Fruit fly (Drosophila melanogaster): ENCODE measurements around the gene CG5435.
A peak's percentile ranks its signal among the peaks of the same experiment; 100 is the strongest.

The CG5435 gene

DNA sequence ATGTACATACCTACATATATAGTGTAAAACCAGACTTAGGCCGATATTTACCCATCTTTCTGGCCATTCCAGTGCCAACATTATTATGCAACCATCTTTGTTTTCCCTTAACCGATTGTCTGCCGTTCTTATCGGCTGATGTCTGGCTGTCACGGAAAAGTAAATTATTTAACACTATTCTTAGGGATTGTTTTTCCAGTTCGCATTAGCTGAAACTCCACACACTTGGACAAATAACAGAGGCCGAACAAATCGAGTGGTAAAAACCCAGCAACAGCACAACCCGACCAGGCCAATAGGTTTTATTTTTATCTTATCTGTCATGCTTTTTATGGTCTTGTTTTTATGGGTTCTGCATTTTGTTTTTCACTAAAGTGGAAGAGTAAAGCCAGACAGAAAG is 42.9 kb upstream of the CG5435 start:
- TF ChIP-seq CG6854 (GFP tag; optimal IDR thresholded peaks at IDR 0.05) (no peak), fkh (GFP tag; optimal IDR thresholded peaks at IDR 0.05) (peak; percentile 59)

dm6 chr2L:12472988-12473387 is 42.3 kb upstream of the CG5435 start:
- TF ChIP-seq esn (GFP tag; optimal IDR thresholded peaks at IDR 0.05) = no peak
- no peak for TF ChIP-seq vri (GFP tag; optimal IDR thresholded peaks at IDR 0.05)
- TF ChIP-seq eg (GFP tag; IDR thresholded peaks at IDR 0.05) = no peak

- TF ChIP-seq eg (GFP tag; IDR thresholded peaks at IDR 0.05) (peak; percentile 83), CG6276 (GFP tag; optimal IDR thresholded peaks at IDR 0.05) (peak; percentile 39), CG6163 (GFP tag; IDR thresholded peaks at IDR 0.05) (0 out of 3 replicates have a peak, but pooled peaks have one; percentile 6), achi (GFP tag; optimal IDR thresholded peaks at IDR 0.05) (no peak), Sox15 (GFP tag; optimal IDR thresholded peaks at IDR 0.05) (no peak), CG6854 (GFP tag; optimal IDR thresholded peaks at IDR 0.05) (no peak), svp (GFP tag) (no peak), Hr39 (GFP tag; optimal IDR thresholded peaks at IDR 0.05) (no peak), pdm3 (GFP tag; optimal IDR thresholded peaks at IDR 0.05) (no peak), CG6792 (GFP tag; optimal IDR thresholded peaks at IDR 0.05) (no peak), CG10669 (GFP tag; optimal IDR thresholded peaks at IDR 0.05) (no peak), fd85E (GFP tag; optimal IDR thresholded peaks at IDR 0.05) (no peak), CG4318 (GFP tag; optimal IDR thresholded peaks at IDR 0.05) (no peak), CG8632 (GFP tag; optimal IDR thresholded peaks at IDR 0.05) (no peak), OdsH (GFP tag; optimal IDR thresholded peaks at IDR 0.05) (no peak), CG6808 (GFP tag; optimal IDR thresholded peaks at IDR 0.05) (no peak), esn (GFP tag; optimal IDR thresholded peaks at IDR 0.05) (no peak), Ets96B (tag; optimal IDR thresholded peaks at IDR 0.05) (no peak), CG10631 (GFP tag; optimal IDR thresholded peaks at IDR 0.05) (no peak), Met (GFP tag; optimal IDR thresholded peaks at IDR 0.05) (no peak), CG11294 (GFP tag; IDR thresholded peaks at IDR 0.05) (no peak), Hr4 (GFP tag; optimal IDR thresholded peaks at IDR 0.05) (no peak), CG16779 (tag; optimal IDR thresholded peaks at IDR 0.05) (no peak), CG3032 (tag; optimal IDR thresholded peaks at IDR 0.05) (no peak), CG8119 (GFP tag; IDR thresholded peaks at IDR 0.05) (peak; percentile 62; the same call in 2 of the 3 replicates), CG11902 (GFP tag; optimal IDR thresholded peaks at IDR 0.05) (no peak), CG9139 (GFP tag; optimal IDR thresholded peaks at IDR 0.05) (no peak), Eip75B (GFP tag; optimal IDR thresholded peaks at IDR 0.05) (no peak), vri (GFP tag; optimal IDR thresholded peaks at IDR 0.05) (no peak), Ets21C (GFP tag; optimal IDR thresholded peaks at IDR 0.05) (no peak), fd59A (GFP tag; optimal IDR thresholded peaks at IDR 0.05) (no peak), CG15336 (GFP tag; IDR thresholded peaks at IDR 0.05) (no peak; the same call in 1 of the 2 replicates), Lpt (GFP tag; optimal IDR thresholded peaks at IDR 0.05) (peak; percentile 36)
These were observed 41.2 kb upstream of the CG5435 start for dm6 chr2L:12471937-12472336.

DNA sequence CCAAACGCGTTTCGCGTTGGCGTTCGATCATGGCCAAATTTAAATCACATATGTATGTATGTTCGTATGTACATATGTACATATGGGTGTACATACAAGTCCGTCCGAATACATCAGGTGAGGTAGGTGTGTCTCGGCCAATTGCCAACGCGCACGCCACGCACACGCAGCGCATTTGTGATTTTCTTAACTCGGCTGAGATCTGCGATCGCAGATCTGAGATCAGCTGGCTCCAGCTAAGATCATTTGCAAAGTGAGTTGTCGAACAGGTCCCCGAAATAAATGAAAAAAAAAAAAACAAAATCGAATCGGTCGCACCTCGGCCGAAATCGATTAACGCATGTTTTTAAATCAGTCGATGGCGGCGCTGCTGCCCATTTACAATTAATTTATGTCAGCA is 38.5 kb upstream of the CG5435 start:
- TF ChIP-seq spab (GFP tag; optimal IDR thresholded peaks at IDR 0.05) (no peak), CG11294 (GFP tag; IDR thresholded peaks at IDR 0.05) (no peak), CG8632 (GFP tag; optimal IDR thresholded peaks at IDR 0.05) (no peak), CG3919 (GFP tag; optimal IDR thresholded peaks at IDR 0.05) (no peak), esn (GFP tag; optimal IDR thresholded peaks at IDR 0.05) (no peak), Met (GFP tag; optimal IDR thresholded peaks at IDR 0.05) (no peak), CG6808 (GFP tag; optimal IDR thresholded peaks at IDR 0.05) (no peak), Ets96B (tag; optimal IDR thresholded peaks at IDR 0.05) (no peak), vri (GFP tag; optimal IDR thresholded peaks at IDR 0.05) (no peak), salr (GFP tag; optimal IDR thresholded peaks at IDR 0.05) (no peak), Smox (GFP tag; optimal IDR thresholded peaks at IDR 0.05) (no peak), achi (GFP tag; optimal IDR thresholded peaks at IDR 0.05) (no peak), Eip93F (GFP tag; optimal IDR thresholded peaks at IDR 0.05) (no peak), Ets21C (GFP tag; optimal IDR thresholded peaks at IDR 0.05) (no peak)
